Worm (Caenorhabditis elegans) whole organism, midembryonic: ENCODE measurements around the gene pqn-62.

Source experiments
- klf-2 ChIP-seq: fragments of 200-800 bp; sonication (Bioruptor generic); conservative IDR thresholded peaks from 2 replicates; pipeline ENCODE4 v1.3.6; 2022; ENCODE audit warnings: missing genetic modification reagents, missing genetic modification characterization, missing compliant biosample characterization
- ztf-29 ChIP-seq: fragments of 200-800 bp; sonication (Bioruptor generic); IDR thresholded peaks from 2 replicates; pipeline ENCODE4 v1.3.6; 2022; ENCODE audit warnings: missing genetic modification reagents, missing genetic modification characterization, missing compliant biosample characterization

ce11 chrX:5174256-5174655 is 21.7 kb upstream of the pqn-62 start, which contains the start of gene zchc-1A:
- TF ChIP-seq ztf-29 (GFP tag; lab: Robert Waterston, UW) (no peak), klf-2 (GFP tag; lab: Robert Waterston, UW) (no peak)
